Worm (Caenorhabditis elegans) whole organism, young adult: ENCODE results near the gene fbxb-24.

Source experiments
- B0035.1 ChIP-seq: sonication (generic microtip); optimal IDR thresholded peaks from 2 replicates; lab custom pipeline; 2016; ENCODE audit warnings: missing genetic modification characterization, mild to moderate bottlenecking, missing compliant biosample characterization, missing genotype, missing genetic modification reagents
- B0261.1 ChIP-seq: sonication (generic microtip); optimal IDR thresholded peaks from 2 replicates; lab custom pipeline; 2016; ENCODE audit warnings: mild to moderate bottlenecking, missing genetic modification characterization, moderate library complexity, missing compliant biosample characterization
- F23B12.7 ChIP-seq: sonication (generic microtip); optimal IDR thresholded peaks from 2 replicates; lab custom pipeline; 2017; ENCODE audit warnings: missing genetic modification characterization, mild to moderate bottlenecking, missing compliant biosample characterization, antibody characterized with exemption, moderate library complexity; ENCODE audit not compliant: insufficient read depth
- F55B11.4 ChIP-seq: sonication (generic microtip); optimal IDR thresholded peaks from 2 replicates; lab custom pipeline; 2016; ENCODE audit warnings: missing compliant biosample characterization, missing genetic modification characterization, borderline replicate concordance; ENCODE audit not compliant: insufficient read depth
- ceh-100 ChIP-seq: fragments of 200-800 bp; sonication (Bioruptor generic); IDR thresholded peaks from 2 replicates; pipeline ENCODE4 v1.3.6; 2022; ENCODE audit warnings: missing genetic modification reagents, missing genetic modification characterization, missing compliant biosample characterization
- chd-7 ChIP-seq: sonication (generic microtip); optimal IDR thresholded peaks from 2 replicates; lab custom pipeline; 2016; ENCODE audit warnings: mild to moderate bottlenecking, missing genetic modification characterization, moderate library complexity, missing compliant biosample characterization
- dpl-1 ChIP-seq: fragments of 150-350 bp; optimal IDR thresholded peaks from 2 replicates; lab custom pipeline; 2014; ENCODE audit warnings: missing biosample characterization, missing genetic modification reagents, missing genetic modification characterization
- hrde-1 ChIP-seq: sonication (generic microtip); optimal IDR thresholded peaks from 2 replicates; lab custom pipeline; 2016; ENCODE audit warnings: missing genetic modification characterization, mild to moderate bottlenecking, missing compliant biosample characterization, moderate library complexity, missing genotype, missing genetic modification reagents, borderline replicate concordance
- nhr-120 ChIP-seq: fragments of 200-800 bp; sonication (Bioruptor generic); IDR thresholded peaks from 2 replicates; pipeline ENCODE4 v1.3.6; 2022; ENCODE audit warnings: missing genetic modification characterization, missing compliant biosample characterization
- nhr-27 ChIP-seq: fragments of 200-800 bp; sonication (Bioruptor generic); optimal IDR thresholded peaks from 2 replicates; lab custom pipeline; 2018; ENCODE audit warnings: mild to moderate bottlenecking, missing genetic modification characterization, moderate library complexity, missing compliant biosample characterization
- snpc-4 ChIP-seq, 5 experiments: fragments of 150-350 bp in 1 of 5; sonication (generic microtip) in 4 of 5; optimal IDR thresholded peaks; 2 replicates each; lab custom pipeline; 2014 to 2018; ENCODE audit warnings: missing genetic modification characterization in 5 of 5, missing biosample characterization in 3 of 5, antibody characterized with exemption in 2 of 5, mild to moderate bottlenecking in 2 of 5, missing compliant biosample characterization in 2 of 5, missing genotype in 2 of 5, moderate library complexity in 2 of 5, missing genetic modification reagents in 1 of 5

ce11 chrIII:11917090-11917489 lies 8.3 kb downstream of the fbxb-24 start:
- TF ChIP-seq F23B12.7 (tag; lab: Kevin White, UChicago) (no peak), nhr-120 (GFP tag; lab: Robert Waterston, UW) (no peak), snpc-4 (GFP tag; optimal IDR thresholded peaks at IDR 0.05; lab: Kevin White, UChicago) (no peak), snpc-4 (tag; optimal IDR thresholded peaks at IDR 0.05; lab: Kevin White, UChicago) (no peak), ceh-100 (GFP tag; lab: Robert Waterston, UW) (no peak), dpl-1 (GFP tag; lab: Kevin White, UChicago) (no peak), nhr-27 (no peak), chd-7 (tag; lab: Kevin White, UChicago) (no peak), B0261.1 (no peak), hrde-1 (no peak), B0035.1 (tag; lab: Kevin White, UChicago) (no peak), F55B11.4 (tag; lab: Kevin White, UChicago) (no peak)
